Fruit fly (Drosophila melanogaster) whole organism, wandering third instar larva: Measurements from ENCODE around the gene CG13895.

ENCODE experiments used
- Abd-B ChIP-seq: fragments of >200 bp; optimal IDR thresholded peaks from 2 replicates; lab custom pipeline; 2017; ENCODE audit warnings: missing biosample characterization, missing genetic modification characterization
- CG32264 ChIP-seq: fragments of 200-800 bp; sonication (Bioruptor generic); optimal IDR thresholded peaks from 2 replicates; lab custom pipeline; 2016; ENCODE audit warnings: missing biosample characterization, missing genetic modification characterization
- CG9705 ChIP-seq: fragments of 200-800 bp; sonication (Bioruptor generic); optimal IDR thresholded peaks from 2 replicates; lab custom pipeline; 2018; ENCODE audit warnings: missing biosample characterization, mild to moderate bottlenecking, missing genetic modification characterization
- CrebA ChIP-seq: fragments of 200-800 bp; sonication (Bioruptor generic); optimal IDR thresholded peaks from 2 replicates; lab custom pipeline; 2016; ENCODE audit warnings: missing biosample characterization, mild to moderate bottlenecking, missing genetic modification characterization, borderline replicate concordance
- Dfd ChIP-seq: fragments of >200 bp; optimal IDR thresholded peaks from 2 replicates; lab custom pipeline; 2017; ENCODE audit warnings: missing biosample characterization, missing genetic modification characterization
- Dif ChIP-seq: fragments of 200-275, 200-300 bp; sonication (Bioruptor generic); optimal IDR thresholded peaks from 2 replicates; lab custom pipeline; 2018; ENCODE audit warnings: missing biosample characterization, missing genetic modification characterization; ENCODE audit not compliant: partially characterized antibody
- GATAd ChIP-seq: sonication (Bioruptor generic); optimal IDR thresholded peaks from 2 replicates; lab custom pipeline; 2016; ENCODE audit warnings: missing biosample characterization, missing genetic modification characterization
- HLH106 ChIP-seq: fragments of 200-800 bp; optimal IDR thresholded peaks from 3 replicates; lab custom pipeline; 2019; ENCODE audit warnings: missing biosample characterization, mild to moderate bottlenecking, missing genetic modification characterization, moderate library complexity
- Hr78 ChIP-seq: fragments of >200 bp; optimal IDR thresholded peaks from 2 replicates; lab custom pipeline; 2017; ENCODE audit warnings: missing biosample characterization, missing genetic modification characterization
- Hr83 ChIP-seq: fragments of 200-300 bp; sonication (Bioruptor generic); optimal IDR thresholded peaks from 2 replicates; lab custom pipeline; 2016; ENCODE audit warnings: missing biosample characterization, mild to moderate bottlenecking, missing genetic modification characterization, moderate library complexity; ENCODE audit not compliant: poor library complexity, severe bottlenecking
- Jra ChIP-seq: sonication (Bioruptor generic); optimal IDR thresholded peaks from 2 replicates; lab custom pipeline; 2016; ENCODE audit warnings: missing biosample characterization, missing genetic modification characterization
- Mio ChIP-seq: sonication (Bioruptor generic); optimal IDR thresholded peaks from 2 replicates; lab custom pipeline; 2016; ENCODE audit warnings: missing biosample characterization, missing genetic modification characterization
- N ChIP-seq: fragments of >200 bp; optimal IDR thresholded peaks from 2 replicates; lab custom pipeline; 2018; ENCODE audit warnings: missing biosample characterization, missing external identifiers, missing genetic modification characterization
- Rel ChIP-seq, 2 experiments: fragments of 200-800 bp; sonication (Bioruptor generic) in 1 of 2; optimal IDR thresholded peaks; 2 replicates in 1 of 2; 3 replicates in 1 of 2; lab custom pipeline; 2016 to 2019; ENCODE audit warnings: mild to moderate bottlenecking in 2 of 2, missing biosample characterization in 2 of 2, missing genetic modification characterization in 2 of 2, moderate library complexity in 1 of 2
- Vsx2 ChIP-seq: fragments of 200-300, 225-300 bp; sonication (Bioruptor generic); optimal IDR thresholded peaks from 2 replicates; lab custom pipeline; 2018; ENCODE audit warnings: missing biosample characterization, missing genetic modification characterization; ENCODE audit not compliant: partially characterized antibody
- br ChIP-seq: fragments of 200-800 bp; sonication (Bioruptor generic); optimal IDR thresholded peaks from 2 replicates; lab custom pipeline; 2016; ENCODE audit warnings: missing biosample characterization, missing genetic modification characterization
- brk ChIP-seq: fragments of 200-800 bp; sonication (Bioruptor generic); optimal IDR thresholded peaks from 2 replicates; lab custom pipeline; 2016; ENCODE audit warnings: missing biosample characterization, mild to moderate bottlenecking, missing genetic modification characterization
- dl ChIP-seq, 2 experiments: fragments of 175-275, 200-275 bp in 1 of 2; fragments of 200-275 bp in 1 of 2; sonication (Bioruptor generic); optimal IDR thresholded peaks; lab custom pipeline; 2018; ENCODE audit warnings: mild to moderate bottlenecking in 2 of 2, missing biosample characterization in 2 of 2, missing genetic modification characterization in 2 of 2, moderate library complexity in 2 of 2; ENCODE audit not compliant: partially characterized antibody in 2 of 2, insufficient read depth in 1 of 2
- dmrt93B ChIP-seq: fragments of 200-800 bp; sonication (Bioruptor generic); optimal IDR thresholded peaks from 2 replicates; lab custom pipeline; 2018; ENCODE audit warnings: missing biosample characterization, mild to moderate bottlenecking, missing genetic modification characterization
- dsf ChIP-seq: sonication (Bioruptor generic); optimal IDR thresholded peaks from 2 replicates; lab custom pipeline; 2016; ENCODE audit warnings: missing biosample characterization, missing genetic modification characterization, borderline replicate concordance
- ey ChIP-seq: fragments of 200-800 bp; sonication (Bioruptor generic); optimal IDR thresholded peaks from 2 replicates; lab custom pipeline; 2016; ENCODE audit warnings: missing biosample characterization, missing genetic modification characterization
- fru ChIP-seq: fragments of 200-800 bp; sonication (Bioruptor generic); optimal IDR thresholded peaks from 3 replicates; lab custom pipeline; 2016; ENCODE audit warnings: missing biosample characterization, mild to moderate bottlenecking, missing genetic modification characterization
- pan ChIP-seq: fragments of >200 bp; optimal IDR thresholded peaks from 2 replicates; lab custom pipeline; 2017
- psq ChIP-seq: fragments of 200-800 bp; sonication (Bioruptor generic); optimal IDR thresholded peaks from 3 replicates; lab custom pipeline; 2017; ENCODE audit warnings: missing biosample characterization, mild to moderate bottlenecking, missing genetic modification characterization, moderate library complexity
- sv ChIP-seq: fragments of 200-800 bp; sonication (Bioruptor generic); optimal IDR thresholded peaks from 3 replicates; lab custom pipeline; 2016; ENCODE audit warnings: missing biosample characterization, missing genetic modification characterization
- usp ChIP-seq: fragments of >200 bp; optimal IDR thresholded peaks from 2 replicates; lab custom pipeline; 2017; ENCODE audit warnings: missing biosample characterization, missing genetic modification characterization
- woc ChIP-seq: sonication (Bioruptor generic); optimal IDR thresholded peaks from 2 replicates; lab custom pipeline; 2016; ENCODE audit warnings: missing biosample characterization, mild to moderate bottlenecking, missing genetic modification characterization

Gene CG13895

DNA sequence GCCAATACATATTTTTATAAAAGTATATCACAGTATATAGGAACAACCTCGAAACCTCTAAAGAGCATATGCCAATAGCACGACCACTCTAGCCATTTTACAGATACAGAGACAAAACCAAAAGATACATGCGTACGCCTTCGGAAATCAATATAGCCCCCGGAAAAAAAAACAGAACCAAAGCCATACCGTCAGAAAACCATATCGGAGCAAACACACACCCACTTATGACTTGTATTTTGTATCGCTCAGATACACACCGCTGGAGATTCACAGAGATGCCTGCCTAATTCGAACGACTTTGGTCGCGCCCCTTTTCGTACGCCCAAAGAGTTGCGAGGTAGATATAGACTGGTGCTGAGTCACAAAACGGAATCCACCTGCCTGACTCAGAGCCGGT lies 12.5 kb downstream of the CG13895 start:
- no peak for TF ChIP-seq Hr78 (GFP tag; lab: Kevin White, UChicago)
- TF ChIP-seq, all 38 proteins: peak for 0

DNA sequence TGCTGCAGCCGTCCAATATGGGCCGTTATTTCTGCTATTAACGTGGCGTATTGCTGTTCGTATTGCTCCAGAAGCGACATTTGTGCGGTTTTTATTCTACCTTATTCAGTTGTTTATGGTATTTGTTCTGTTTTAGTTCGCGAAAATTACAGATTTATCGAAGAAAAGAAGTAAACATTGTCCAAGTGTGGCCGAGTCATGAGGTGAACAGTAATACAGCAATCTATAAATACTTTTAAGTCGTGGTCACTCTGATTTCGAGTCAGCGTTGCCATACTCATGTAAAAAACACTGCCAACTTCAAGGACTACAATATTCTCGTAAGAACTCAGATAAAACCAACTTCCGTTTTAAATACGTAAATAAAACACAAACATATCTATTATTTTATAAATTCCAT lies 15.3 kb downstream of the CG13895 start, which contains the start of gene Vti1a:
Gene Vti1a (minus strand): TSS at position 221 of the 400 bp plus-strand sequence.
- TF ChIP-seq Rel (GFP tag; optimal IDR thresholded peaks at IDR 0.05; lab: Kevin White, UChicago) (no peak), Rel (tag; optimal IDR thresholded peaks at IDR 0.05; lab: Kevin White, UChicago) (peak; percentile 31), ey (GFP tag; lab: Kevin White, UChicago) (no peak)

dm6 chr3L:690031-690686 lies 17.8 kb downstream of the CG13895 start, which contains the start of the genes CG32483 and RabX6:
TSS of gene CG32483 (minus strand) at chr3L:690081.
TSS of gene RabX6 (plus strand) at chr3L:690517.
- TF ChIP-seq woc (GFP tag; lab: Kevin White, UChicago) = no peak
- no peak for TF ChIP-seq Rel (GFP tag; optimal IDR thresholded peaks at IDR 0.05; lab: Kevin White, UChicago)
- no peak for TF ChIP-seq Rel (tag; optimal IDR thresholded peaks at IDR 0.05; lab: Kevin White, UChicago)
- TF ChIP-seq br (GFP tag; lab: Kevin White, UChicago) = no peak
- no peak for TF ChIP-seq Dfd
- TF ChIP-seq usp (GFP tag; lab: Kevin White, UChicago) = no peak
- TF ChIP-seq GATAd (GFP tag; lab: Kevin White, UChicago) = no peak
- TF ChIP-seq Dif (GFP tag; lab: Kevin White, UChicago) = no peak
- TF ChIP-seq Vsx2 (GFP tag; lab: Kevin White, UChicago) = no peak
- TF ChIP-seq HLH106 (tag; lab: Kevin White, UChicago) = no peak
- TF ChIP-seq Hr83 (GFP tag; lab: Kevin White, UChicago) = no peak
- no peak for TF ChIP-seq Abd-B (GFP tag; lab: Kevin White, UChicago)

DNA sequence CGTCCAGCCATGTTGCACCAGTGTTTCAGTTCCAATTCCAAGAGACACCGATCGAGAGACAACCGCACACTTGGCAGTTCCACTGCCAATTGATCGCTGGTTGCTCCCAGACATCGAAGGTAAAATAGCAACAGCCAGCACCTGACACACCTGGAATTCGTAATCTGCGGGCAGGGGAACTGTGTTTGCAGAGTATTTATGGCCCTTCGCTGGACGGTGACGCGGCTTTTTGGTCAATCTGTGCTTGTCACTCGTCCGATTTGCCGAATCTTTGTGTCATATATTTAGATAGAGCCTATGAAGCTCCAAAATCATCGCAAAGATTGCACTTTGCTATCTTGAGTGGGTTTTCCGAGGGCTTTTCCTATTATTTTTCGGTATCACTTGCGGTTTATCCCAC lies 20.1 kb downstream of the CG13895 start, which contains the start of gene hiro:
Gene hiro (minus strand): TSS at position 101 of the 400 bp plus-strand sequence.
- no peak for TF ChIP-seq CrebA
- no peak for TF ChIP-seq N
- no peak for TF ChIP-seq dmrt93B (GFP tag; lab: Kevin White, UChicago)
- no peak for TF ChIP-seq CG32264 (GFP tag; lab: Kevin White, UChicago)
- no peak for TF ChIP-seq dsf
- no peak for TF ChIP-seq Mio (GFP tag; lab: Kevin White, UChicago)
- no peak for TF ChIP-seq Vsx2 (GFP tag; lab: Kevin White, UChicago)
- TF ChIP-seq Hr78 (GFP tag; lab: Kevin White, UChicago) = no peak
- no peak for TF ChIP-seq Jra (GFP tag; lab: Kevin White, UChicago)
- no peak for TF ChIP-seq dl (GFP tag; optimal IDR thresholded peaks at IDR 0.05; lab: Kevin White, UChicago; ENCODE audit: insufficient read depth in 1 of 2, partially characterized antibody in 2 of 2)
- TF ChIP-seq GATAd (GFP tag; lab: Kevin White, UChicago) = no peak

dm6 chr3L:685441-685804 lies 22.6 kb downstream of the CG13895 start, which contains the start of gene ebd1:
TSS of gene ebd1 (minus strand) at chr3L:685549.
- peak; percentile 90 for TF ChIP-seq Dif (GFP tag; lab: Kevin White, UChicago)
- TF ChIP-seq brk (GFP tag; lab: Kevin White, UChicago) = no peak
- no peak for TF ChIP-seq pan (lab: Kevin White, UChicago)
- no peak for TF ChIP-seq dsf
- TF ChIP-seq fru = no peak
- TF ChIP-seq woc (GFP tag; lab: Kevin White, UChicago) = no peak
- no peak for TF ChIP-seq sv (GFP tag; lab: Kevin White, UChicago)
- TF ChIP-seq psq (GFP tag; lab: Kevin White, UChicago) = no peak
- TF ChIP-seq N = no peak
- peak; percentile 63 for TF ChIP-seq Vsx2 (GFP tag; lab: Kevin White, UChicago)
- no peak for TF ChIP-seq ey (GFP tag; lab: Kevin White, UChicago)
- TF ChIP-seq dl (GFP tag; optimal IDR thresholded peaks at IDR 0.05; lab: Kevin White, UChicago; ENCODE audit: insufficient read depth in 1 of 2, partially characterized antibody in 2 of 2) = peak in 1 of 2 experiments; percentile 32
- no peak for TF ChIP-seq GATAd (GFP tag; lab: Kevin White, UChicago)
- no peak for TF ChIP-seq CG9705 (GFP tag; lab: Kevin White, UChicago)
